Fruit fly (Drosophila melanogaster): Measurements from ENCODE around the gene Jhbp6.
A peak's percentile ranks its signal among the peaks of the same experiment; 100 is the strongest.
"Not testable (repeated sequence)": the region's sequence is repeated elsewhere in the genome, so short reads cannot be mapped to it uniquely, and the experiment has no call there.

The Jhbp6 gene

DNA sequence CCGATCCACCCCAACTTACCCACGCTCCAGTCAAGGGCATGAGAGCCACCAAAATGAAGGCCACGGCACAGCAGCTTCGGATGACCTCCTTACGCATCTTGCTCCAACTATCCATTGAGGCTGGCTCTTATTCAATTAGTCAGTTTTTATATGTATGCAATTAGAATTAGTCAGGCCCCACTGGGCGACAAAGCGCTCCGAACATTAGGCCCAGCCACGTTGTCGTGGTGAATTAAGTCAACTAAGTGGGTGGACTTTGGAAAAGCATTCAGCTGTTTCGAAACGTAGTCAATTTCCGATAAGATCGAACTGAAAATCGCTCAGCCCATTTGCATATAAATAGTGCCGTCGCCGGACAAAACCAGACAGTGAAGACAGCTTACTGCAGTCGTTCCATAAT is 17.2 kb downstream of the Jhbp6 start, which contains the start of the genes CG14455 and CG14456:
CG14455 (minus strand) TSS at position 101 of the 400 bp plus-strand sequence.
CG14456 (plus strand) TSS at position 236 of the 400 bp plus-strand sequence.
- TF ChIP-seq CG17801 (GFP tag; optimal IDR thresholded peaks at IDR 0.05; ENCODE audit: partially characterized antibody), result no peak

DNA sequence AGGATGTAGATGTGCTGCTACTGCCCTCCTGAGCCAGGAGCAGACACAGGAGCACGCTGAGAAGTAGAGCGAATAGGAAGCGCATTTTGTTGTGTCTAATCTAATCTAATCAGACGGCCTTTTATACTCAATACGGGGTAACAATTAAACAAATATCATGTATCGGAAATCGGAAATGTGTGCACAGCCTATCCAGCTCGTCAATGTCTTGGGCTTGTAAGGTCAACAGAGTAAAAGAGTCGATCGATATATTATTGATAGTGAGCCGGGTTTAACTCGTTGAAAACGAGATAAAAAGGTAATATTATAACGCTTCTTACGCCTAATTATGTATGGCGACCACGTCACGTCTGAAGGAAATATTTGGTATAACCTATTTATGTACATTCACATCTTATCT is 22.7 kb downstream of the Jhbp6 start, which contains the start of gene CG14454:
CG14454 (minus strand) TSS at position 101 of the 400 bp plus-strand sequence.
- TF ChIP-seq CG17801 (GFP tag; optimal IDR thresholded peaks at IDR 0.05; ENCODE audit: partially characterized antibody), result not testable (repeated sequence)

DNA sequence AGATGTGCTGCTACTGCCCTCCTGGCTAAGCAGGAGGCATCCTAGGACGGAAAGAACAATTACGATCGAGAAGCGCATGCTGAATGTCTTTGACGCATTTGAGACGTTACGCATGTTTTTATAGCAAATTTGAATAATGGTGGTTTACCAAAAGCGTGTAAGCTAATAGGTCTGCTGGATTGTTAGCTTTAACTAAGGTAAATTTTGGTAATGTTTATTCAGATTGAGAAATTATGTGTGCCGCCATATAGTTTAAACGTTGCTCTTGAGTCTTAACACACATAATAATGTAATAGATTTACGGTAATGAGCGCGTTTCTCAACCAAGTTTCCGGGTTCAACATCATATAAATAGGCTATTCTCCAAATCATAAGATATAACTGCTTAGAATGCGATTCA is 24.0 kb downstream of the Jhbp6 start, which contains the start of the genes CG12546 and CG14453:
CG12546 (minus strand) TSS at position 101 of the 400 bp plus-strand sequence.
CG14453 (plus strand) TSS at position 372 of the 400 bp plus-strand sequence.
- TF ChIP-seq CG17801 (GFP tag; optimal IDR thresholded peaks at IDR 0.05; ENCODE audit: partially characterized antibody), result no peak

DNA sequence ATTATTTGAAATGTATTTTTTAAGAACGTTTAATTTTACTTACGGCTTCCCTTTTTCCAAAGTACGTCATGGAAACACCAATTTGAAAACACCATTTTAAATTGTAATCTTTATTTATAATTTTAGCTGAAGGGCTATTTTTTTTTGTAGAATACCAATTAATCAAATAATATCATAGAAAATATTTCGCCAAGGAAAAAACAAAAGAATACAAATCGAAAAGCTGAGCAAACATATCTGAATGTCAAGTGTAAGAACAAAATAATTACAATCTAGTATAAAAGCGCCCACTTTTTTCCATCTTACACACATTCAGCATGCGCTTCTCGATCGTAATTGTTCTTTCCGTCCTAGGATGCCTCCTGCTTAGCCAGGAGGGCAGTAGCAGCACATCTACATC is 25.9 kb downstream of the Jhbp6 start, which contains the start of gene CG14452:
CG14452 (plus strand) TSS at position 301 of the 400 bp plus-strand sequence.
- no peak for TF ChIP-seq CG17801 (GFP tag; optimal IDR thresholded peaks at IDR 0.05; ENCODE audit: partially characterized antibody)

DNA sequence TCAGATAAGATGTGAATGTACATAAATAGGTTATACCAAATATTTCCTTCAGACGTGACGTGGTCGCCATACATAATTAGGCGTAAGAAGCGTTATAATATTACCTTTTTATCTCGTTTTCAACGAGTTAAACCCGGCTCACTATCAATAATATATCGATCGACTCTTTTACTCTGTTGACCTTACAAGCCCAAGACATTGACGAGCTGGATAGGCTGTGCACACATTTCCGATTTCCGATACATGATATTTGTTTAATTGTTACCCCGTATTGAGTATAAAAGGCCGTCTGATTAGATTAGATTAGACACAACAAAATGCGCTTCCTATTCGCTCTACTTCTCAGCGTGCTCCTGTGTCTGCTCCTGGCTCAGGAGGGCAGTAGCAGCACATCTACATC is 27.2 kb downstream of the Jhbp6 start, which contains the start of gene CG32453:
CG32453 (plus strand) TSS at position 301 of the 400 bp plus-strand sequence.
- not testable (repeated sequence) for TF ChIP-seq CG17801 (GFP tag; optimal IDR thresholded peaks at IDR 0.05; ENCODE audit: partially characterized antibody)

DNA sequence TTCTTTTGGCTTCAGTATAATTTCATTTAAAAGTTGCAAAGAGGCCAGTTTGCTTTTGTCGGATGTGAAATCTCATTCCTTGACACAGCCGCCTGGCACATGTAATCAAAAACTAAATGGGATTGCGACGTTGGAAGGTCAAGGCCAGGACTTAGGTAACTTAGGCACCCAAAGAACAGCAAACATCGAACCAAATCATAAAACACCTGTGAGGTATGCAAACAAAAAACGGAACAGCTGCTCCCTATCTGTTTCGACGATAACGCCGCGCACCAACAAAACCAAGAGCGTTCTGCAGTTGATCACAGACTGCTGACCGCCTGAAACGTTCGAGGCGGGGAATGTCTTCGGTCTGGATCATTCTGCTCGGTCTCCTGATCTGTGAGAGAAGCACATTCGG is 29.4 kb downstream of the Jhbp6 start, which contains the start of gene CG45116:
CG45116 (plus strand) TSS at position 301 of the 400 bp plus-strand sequence.
- no peak for TF ChIP-seq CG17801 (GFP tag; optimal IDR thresholded peaks at IDR 0.05; ENCODE audit: partially characterized antibody)

DNA sequence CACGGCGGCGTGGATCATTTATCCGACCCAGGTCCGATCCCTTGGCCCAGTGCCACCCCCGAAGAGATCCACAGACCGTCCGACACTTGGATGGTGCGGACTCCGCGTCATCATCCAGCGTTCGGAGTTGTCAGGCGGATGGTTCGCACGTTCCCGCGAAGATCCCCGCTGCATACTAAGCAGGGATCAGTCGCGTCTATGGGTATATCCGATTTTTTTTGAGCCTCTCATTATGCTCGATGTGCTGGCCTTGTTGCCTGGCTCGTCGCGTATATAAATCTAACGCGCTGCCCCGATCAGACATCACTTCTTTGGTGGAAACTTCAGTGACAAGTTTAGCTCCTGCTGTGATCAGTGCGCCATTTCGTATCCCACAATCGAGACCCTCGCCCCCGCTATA is 42.1 kb downstream of the Jhbp6 start, which contains the start of gene CG11370:
CG11370 (plus strand) TSS at position 301 of the 400 bp plus-strand sequence.
- no peak for TF ChIP-seq CG17801 (GFP tag; optimal IDR thresholded peaks at IDR 0.05; ENCODE audit: partially characterized antibody)

DNA sequence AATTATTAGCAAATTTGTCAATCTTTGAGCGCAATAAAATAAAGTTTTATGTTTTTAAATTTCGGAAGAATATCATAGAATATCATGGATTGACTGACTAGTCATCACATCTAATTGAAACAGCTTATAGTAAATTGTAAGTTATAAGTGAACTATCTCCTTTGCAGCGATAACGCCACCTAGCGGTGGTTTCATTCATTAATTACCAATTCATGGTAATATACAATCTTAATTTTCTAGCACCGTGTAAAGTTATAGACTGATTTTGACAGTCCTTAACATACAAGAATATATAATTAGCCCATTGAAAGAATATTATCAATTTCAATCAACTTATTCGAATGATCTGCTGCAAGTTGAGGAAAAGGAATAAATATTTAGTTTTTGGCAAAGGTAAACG is 43.8 kb downstream of the Jhbp6 start:
- TF ChIP-seq CG17801 (GFP tag; optimal IDR thresholded peaks at IDR 0.05; ENCODE audit: partially characterized antibody), result no peak

DNA sequence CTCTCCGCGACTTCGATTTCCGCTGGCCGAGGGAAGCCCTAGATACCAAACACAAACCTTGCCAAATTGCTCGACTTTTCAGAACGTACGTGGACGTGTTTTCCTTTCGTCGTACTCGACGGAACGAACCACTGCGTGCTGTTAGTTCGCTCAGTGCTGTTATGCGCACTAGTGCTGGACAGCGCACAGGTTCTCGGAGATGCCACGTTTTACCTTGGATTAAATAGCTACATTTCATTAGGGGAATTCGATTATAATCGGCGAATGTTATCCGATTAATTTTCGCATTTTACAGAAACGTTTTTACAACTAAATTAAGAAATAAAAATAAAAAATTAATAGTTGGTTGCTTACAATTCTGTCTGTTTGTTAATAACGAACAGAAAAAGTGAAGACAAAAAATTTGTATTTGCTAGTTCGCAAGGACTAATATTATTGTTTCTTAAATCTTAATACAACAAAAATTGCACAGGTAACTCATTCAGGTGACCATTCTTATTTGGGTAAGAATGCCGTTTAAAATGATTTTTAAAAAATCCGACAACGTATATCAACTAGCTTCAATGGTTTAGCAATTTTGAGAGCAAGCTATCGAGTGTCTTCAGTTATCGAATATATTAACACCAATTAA is 47.5 kb downstream of the Jhbp6 start, which contains the start of the genes ArfGAP3 and CG32452:
ArfGAP3 (minus strand) TSS at position 441 of the 631 bp plus-strand sequence.
CG32452 (plus strand) TSS at position 592 of the 631 bp plus-strand sequence.
- peak; percentile 67 for TF ChIP-seq CG17801 (GFP tag; optimal IDR thresholded peaks at IDR 0.05; ENCODE audit: partially characterized antibody)

DNA sequence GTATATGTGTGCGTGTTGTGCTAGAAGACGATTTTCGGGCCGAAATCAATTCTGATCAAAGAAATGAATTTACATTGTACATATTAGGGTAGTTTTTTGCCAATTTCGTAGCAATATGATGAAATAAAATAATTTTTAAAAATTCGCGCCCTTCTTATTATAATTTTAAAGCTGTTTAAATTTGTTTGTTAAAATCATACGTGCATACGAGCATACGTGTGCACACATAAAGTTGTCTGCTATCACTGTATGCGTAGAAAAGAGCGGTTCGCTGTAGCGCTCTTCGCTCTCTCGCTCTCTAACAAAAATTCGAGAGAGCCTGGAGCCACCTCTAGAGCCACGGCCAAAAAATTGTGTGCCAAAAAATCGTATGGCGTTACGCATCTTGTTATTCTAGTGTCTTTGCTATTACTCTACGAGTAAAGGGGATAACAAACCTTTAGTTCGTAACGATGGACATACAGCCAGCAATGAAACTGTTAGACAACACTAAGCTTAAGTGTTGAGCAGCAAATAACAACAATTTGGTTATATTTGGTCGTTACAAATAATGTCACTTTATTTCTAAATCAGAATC is 51.0 kb downstream of the Jhbp6 start, which contains the start of gene mael:
mael (plus strand) TSS at position 510 of the 577 bp plus-strand sequence.
- TF ChIP-seq CG17801 (GFP tag; optimal IDR thresholded peaks at IDR 0.05; ENCODE audit: partially characterized antibody), result not testable (repeated sequence)

DNA sequence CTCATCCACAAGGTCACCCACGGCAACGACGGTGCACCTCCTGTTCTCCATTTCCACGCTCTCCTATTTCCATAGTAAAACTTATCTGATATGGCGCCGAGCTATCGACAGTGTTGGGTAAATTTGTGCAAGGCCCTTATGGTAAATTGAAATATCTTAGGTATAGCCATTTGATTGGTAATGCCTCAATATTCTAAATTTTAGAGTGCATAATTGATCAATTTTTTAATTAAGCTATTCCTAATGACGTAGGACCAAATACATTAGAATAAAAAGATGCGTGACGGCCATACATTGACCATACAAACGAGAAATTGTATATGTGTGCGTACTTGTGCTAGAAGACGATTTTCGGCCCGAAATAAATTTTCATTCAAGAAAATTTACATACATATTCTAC is 52.2 kb downstream of the Jhbp6 start, which contains the start of gene CG14451:
CG14451 (minus strand) TSS at position 101 of the 400 bp plus-strand sequence.
- no peak for TF ChIP-seq CG17801 (GFP tag; optimal IDR thresholded peaks at IDR 0.05; ENCODE audit: partially characterized antibody)

DNA sequence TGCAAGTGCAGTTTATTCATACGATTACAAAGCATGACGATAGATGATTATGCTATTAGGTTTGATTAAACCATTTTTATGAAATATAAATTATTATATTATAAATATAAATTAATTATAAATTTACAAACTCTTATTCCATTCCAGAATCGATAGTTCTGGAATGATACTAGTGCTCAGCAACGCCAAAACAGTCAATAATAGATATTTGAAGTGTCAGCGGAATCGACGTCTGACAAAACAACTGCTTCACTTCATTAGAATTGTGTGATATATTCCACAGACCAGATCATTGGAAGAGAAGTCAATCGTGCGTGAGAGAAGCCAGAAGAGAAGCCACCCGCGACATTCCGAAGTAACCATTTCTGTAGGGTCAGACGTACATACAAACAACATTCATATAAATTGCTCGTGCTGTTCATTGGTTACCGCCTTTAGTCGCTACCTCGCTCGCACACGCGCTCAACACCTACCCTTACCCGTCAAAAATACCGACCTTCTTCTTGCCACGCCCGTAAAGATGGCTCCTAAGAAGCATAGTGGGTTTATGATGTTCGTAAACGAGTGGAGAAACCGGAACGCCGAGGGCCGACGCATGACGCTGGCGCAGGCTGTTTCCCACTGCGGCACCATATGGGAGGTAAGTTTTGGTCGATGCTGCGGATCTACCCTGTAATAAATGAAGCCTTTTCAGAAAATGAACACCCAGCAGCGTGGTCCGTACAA is 54.5 kb downstream of the Jhbp6 start:
- no peak for TF ChIP-seq CG17801 (GFP tag; optimal IDR thresholded peaks at IDR 0.05; ENCODE audit: partially characterized antibody)

DNA sequence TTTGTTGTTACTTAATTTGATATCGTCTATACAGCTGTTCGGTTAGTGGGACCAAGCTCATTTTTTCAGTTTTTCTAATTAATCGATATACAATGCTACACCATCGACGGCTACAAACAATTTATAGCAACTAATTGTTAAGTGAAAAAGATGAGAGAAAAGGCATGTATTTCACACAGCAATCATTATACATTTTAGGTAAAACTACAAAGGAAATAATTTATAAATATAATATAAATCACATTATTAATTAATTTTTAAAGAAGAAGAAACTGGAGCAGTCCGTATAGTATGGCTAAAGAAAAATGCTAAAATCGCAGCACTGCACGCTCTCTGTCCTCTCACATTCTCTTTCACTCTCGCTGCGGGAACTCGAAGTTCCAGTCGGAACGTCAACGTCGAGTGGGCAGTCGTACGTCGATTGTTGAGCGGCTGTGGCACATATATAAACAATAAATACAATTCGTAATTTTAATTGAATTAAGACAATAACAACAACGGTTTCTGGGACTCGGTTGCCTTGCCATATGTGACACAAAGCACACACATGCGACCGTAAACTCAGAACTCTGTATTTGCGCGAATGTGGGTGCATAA is 58.1 kb downstream of the Jhbp6 start, which contains the start of the genes CG14450 and CG11367:
CG14450 (minus strand) TSS at position 51 of the 597 bp plus-strand sequence.
CG11367 (plus strand) TSS at position 373 of the 597 bp plus-strand sequence.
- TF ChIP-seq CG17801 (GFP tag; optimal IDR thresholded peaks at IDR 0.05; ENCODE audit: partially characterized antibody), result peak; percentile 44

DNA sequence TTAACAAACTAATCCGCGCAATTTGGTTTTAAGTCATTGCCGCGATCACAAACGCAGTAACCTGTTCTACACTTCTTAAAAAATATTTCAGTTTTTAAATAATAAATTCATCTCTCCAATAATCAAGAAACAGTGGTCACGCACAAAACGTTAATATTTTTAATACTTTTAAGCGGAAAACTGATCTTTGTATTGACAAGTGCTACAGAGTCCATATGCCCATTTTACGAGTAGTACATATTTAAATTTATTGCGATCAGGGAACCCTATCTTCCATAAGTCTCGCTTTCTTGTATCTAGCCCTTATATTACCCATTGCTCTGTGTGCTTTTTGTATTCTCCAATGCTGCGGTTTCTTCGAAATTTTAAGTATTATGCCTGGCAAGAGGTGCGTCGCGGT is 59.7 kb downstream of the Jhbp6 start, which contains the start of gene CG32454:
CG32454 (plus strand) TSS at position 301 of the 400 bp plus-strand sequence.
- no peak for TF ChIP-seq CG17801 (GFP tag; optimal IDR thresholded peaks at IDR 0.05; ENCODE audit: partially characterized antibody)

Measured in ovary, adult (tissue).